Fruit fly (Drosophila melanogaster) whole organism, embryonic: ENCODE data around the gene CG45218.

Source experiments
- Asciz ChIP-seq: fragments of 200-800 bp; sonication (Bioruptor generic); optimal IDR thresholded peaks from 2 replicates; lab custom pipeline; 2017; ENCODE audit warnings: missing biosample characterization, mild to moderate bottlenecking, missing genetic modification characterization, missing genetic modification reagents
- Blimp-1 ChIP-seq: fragments of 200-800 bp; sonication (Bioruptor generic); optimal IDR thresholded peaks from 3 replicates; lab custom pipeline; 2018; ENCODE audit warnings: missing biosample characterization, missing genetic modification characterization, mild to moderate bottlenecking, moderate library complexity, missing genetic modification reagents
- Bteb2 ChIP-seq: fragments of 200-800 bp; sonication (Bioruptor generic); optimal IDR thresholded peaks from 2 replicates; lab custom pipeline; 2016; ENCODE audit warnings: missing biosample characterization, missing genetic modification characterization
- CG10274 ChIP-seq: fragments of 200-800 bp; sonication (Bioruptor generic); optimal IDR thresholded peaks from 3 replicates; lab custom pipeline; 2017; ENCODE audit warnings: missing biosample characterization, mild to moderate bottlenecking, missing genetic modification characterization
- CG10321 ChIP-seq: fragments of 200-800 bp; sonication (Bioruptor generic); IDR thresholded peaks from 2 replicates; pipeline ENCODE4 v1.3.6; 2022; ENCODE audit warnings: missing biosample characterization, missing genetic modification characterization
- CG10366 ChIP-seq: fragments of 200-800 bp; sonication (Bioruptor generic); IDR thresholded peaks from 2 replicates; pipeline ENCODE4 v1.3.6; 2022; ENCODE audit warnings: missing biosample characterization, missing genetic modification characterization
- CG10979 ChIP-seq: fragments of 200-800 bp; sonication (Bioruptor generic); optimal IDR thresholded peaks from 2 replicates; lab custom pipeline; 2018; ENCODE audit warnings: missing biosample characterization, mild to moderate bottlenecking, missing genetic modification characterization, moderate library complexity
- CG15073 ChIP-seq: fragments of 200-800 bp; sonication (Bioruptor generic); optimal IDR thresholded peaks from 2 replicates; lab custom pipeline; 2016; ENCODE audit warnings: missing biosample characterization, missing genetic modification characterization
- CG15269 ChIP-seq: fragments of 200-800 bp; sonication (Bioruptor generic); optimal IDR thresholded peaks from 2 replicates; lab custom pipeline; 2018; ENCODE audit warnings: missing biosample characterization, mild to moderate bottlenecking, missing genetic modification characterization, moderate library complexity
- CG1832 ChIP-seq: fragments of 200-800 bp; sonication (Bioruptor generic); optimal IDR thresholded peaks from 2 replicates; lab custom pipeline; 2017; ENCODE audit warnings: missing biosample characterization, mild to moderate bottlenecking, missing genetic modification characterization, inconsistent platforms
- CG3995 ChIP-seq: fragments of 200-800 bp; sonication (Bioruptor generic); optimal IDR thresholded peaks from 3 replicates; lab custom pipeline; 2016; ENCODE audit warnings: missing biosample characterization, missing genetic modification characterization
- CG7839 ChIP-seq: fragments of 200-800 bp; sonication (Bioruptor generic); optimal IDR thresholded peaks from 3 replicates; lab custom pipeline; 2018; ENCODE audit warnings: missing biosample characterization, mild to moderate bottlenecking, missing genetic modification characterization, moderate library complexity
- CG8089 ChIP-seq: fragments of 200-800 bp; sonication (Bioruptor generic); optimal IDR thresholded peaks from 3 replicates; lab custom pipeline; 2016; ENCODE audit warnings: missing biosample characterization, missing genetic modification characterization
- CG8388 ChIP-seq: fragments of 200-800 bp; sonication (Bioruptor generic); optimal IDR thresholded peaks from 2 replicates; lab custom pipeline; 2019; ENCODE audit warnings: missing biosample characterization, mild to moderate bottlenecking, missing genetic modification characterization, moderate library complexity
- CG9437 ChIP-seq: fragments of 200-800 bp; sonication (Bioruptor generic); optimal IDR thresholded peaks from 2 replicates; lab custom pipeline; 2018; ENCODE audit warnings: missing biosample characterization, mild to moderate bottlenecking, missing genetic modification characterization
- CkIIα-i1 ChIP-seq: fragments of 200-800 bp; sonication (Bioruptor generic); IDR thresholded peaks from 2 replicates; pipeline ENCODE4 v1.3.6; 2022; ENCODE audit warnings: missing biosample characterization, missing genetic modification characterization
- Dek ChIP-seq: fragments of 200-800 bp; sonication (Bioruptor generic); optimal IDR thresholded peaks from 3 replicates; lab custom pipeline; 2019; ENCODE audit warnings: missing biosample characterization, mild to moderate bottlenecking, missing genetic modification characterization, moderate library complexity
- Dll ChIP-seq: fragments of 200-800 bp; sonication (Bioruptor generic); IDR thresholded peaks from 4 replicates; pipeline ENCODE4 v1.3.6; 2022; ENCODE audit warnings: missing biosample characterization, missing genetic modification characterization; ENCODE audit not compliant: partially characterized antibody
- Hr39 ChIP-seq: fragments of >200 bp; optimal IDR thresholded peaks from 2 replicates; lab custom pipeline; 2017
- Hr51 ChIP-seq, 2 experiments: fragments of 200-800 bp; sonication (Bioruptor generic); optimal IDR thresholded peaks; 2 replicates in 1 of 2; 3 replicates in 1 of 2; lab custom pipeline; 2016 to 2018; ENCODE audit warnings: missing biosample characterization in 2 of 2, missing genetic modification characterization in 2 of 2, mild to moderate bottlenecking in 1 of 2, moderate library complexity in 1 of 2
- Med ChIP-seq: fragments of 200-800 bp; sonication (Bioruptor generic); peaks from one replicate; lab custom pipeline; 2016; ENCODE audit warnings: missing biosample characterization, missing genetic modification characterization, mild to moderate bottlenecking, inconsistent platforms, moderate library complexity
- Ravus ChIP-seq: fragments of 200-800 bp; sonication (Bioruptor generic); IDR thresholded peaks from 2 replicates; pipeline ENCODE4 v1.3.6; 2022; ENCODE audit warnings: missing biosample characterization, missing genetic modification characterization
- Xrp1 ChIP-seq: fragments of 200-800 bp; sonication (Bioruptor generic); IDR thresholded peaks from 2 replicates; pipeline ENCODE4 v1.3.6; 2022; ENCODE audit warnings: missing biosample characterization, missing genetic modification characterization
- YL-1 ChIP-seq: fragments of 200-800 bp; sonication (Bioruptor generic); optimal IDR thresholded peaks from 3 replicates; lab custom pipeline; 2017; ENCODE audit warnings: missing biosample characterization, mild to moderate bottlenecking, missing genetic modification characterization
- amos ChIP-seq: fragments of 200-800 bp; sonication (Bioruptor generic); IDR thresholded peaks from 2 replicates; pipeline ENCODE4 v1.3.6; 2022; ENCODE audit warnings: missing biosample characterization, missing genetic modification characterization; ENCODE audit not compliant: partially characterized antibody
- bab2 ChIP-seq: fragments of 200-800 bp; sonication (Bioruptor generic); optimal IDR thresholded peaks from 2 replicates; lab custom pipeline; 2016; ENCODE audit warnings: missing biosample characterization, missing genetic modification characterization
- btn ChIP-seq: fragments of 200-800 bp; sonication (Bioruptor generic); optimal IDR thresholded peaks from 2 replicates; lab custom pipeline; 2016; ENCODE audit warnings: missing biosample characterization, missing genetic modification characterization
- cato ChIP-seq: fragments of 200-800 bp; sonication (Bioruptor generic); optimal IDR thresholded peaks from 2 replicates; lab custom pipeline; 2016; ENCODE audit warnings: missing biosample characterization, missing genetic modification characterization, borderline replicate concordance
- chn ChIP-seq: fragments of 200-800 bp; sonication (Bioruptor generic); optimal IDR thresholded peaks from 2 replicates; lab custom pipeline; 2016; ENCODE audit warnings: missing biosample characterization, missing genetic modification characterization
- crc ChIP-seq: fragments of 200-800 bp; sonication (Bioruptor generic); optimal IDR thresholded peaks from 2 replicates; lab custom pipeline; 2016; ENCODE audit warnings: missing biosample characterization, missing genetic modification characterization
- dan ChIP-seq: fragments of 200-800 bp; sonication (Bioruptor generic); IDR thresholded peaks from 2 replicates; pipeline ENCODE4 v1.3.6; 2022; ENCODE audit warnings: missing biosample characterization, missing genetic modification characterization
- danr ChIP-seq: fragments of 200-800 bp; sonication (Bioruptor generic); IDR thresholded peaks from 2 replicates; pipeline ENCODE4 v1.3.6; 2022; ENCODE audit warnings: missing biosample characterization, missing genetic modification characterization
- disco-r ChIP-seq: fragments of 200-800 bp; sonication (Bioruptor generic); optimal IDR thresholded peaks from 2 replicates; lab custom pipeline; 2016; ENCODE audit warnings: missing biosample characterization, missing genetic modification characterization
- eyg ChIP-seq: fragments of 200-800 bp; sonication (Bioruptor generic); optimal IDR thresholded peaks from 3 replicates; lab custom pipeline; 2016; ENCODE audit warnings: missing biosample characterization, missing genetic modification characterization
- fd64A ChIP-seq: fragments of 200-800 bp; sonication (Bioruptor generic); optimal IDR thresholded peaks from 3 replicates; lab custom pipeline; 2018; ENCODE audit warnings: missing biosample characterization, mild to moderate bottlenecking, missing genetic modification characterization
- gcm2 ChIP-seq: fragments of 200-800 bp; sonication (Bioruptor generic); optimal IDR thresholded peaks from 2 replicates; lab custom pipeline; 2016; ENCODE audit warnings: missing biosample characterization, missing genetic modification characterization
- gsb ChIP-seq: fragments of 200-800 bp; sonication (Bioruptor generic); IDR thresholded peaks from 2 replicates; pipeline ENCODE4 v1.3.6; 2022; ENCODE audit warnings: missing biosample characterization, missing genetic modification characterization
- ken ChIP-seq: fragments of 200-800 bp; sonication (Bioruptor generic); IDR thresholded peaks from 3 replicates; pipeline ENCODE4 v1.3.6; 2022; ENCODE audit warnings: missing biosample characterization, missing genetic modification characterization
- maf-S ChIP-seq: fragments of 200-800 bp; sonication (Bioruptor generic); optimal IDR thresholded peaks from 2 replicates; lab custom pipeline; 2016; ENCODE audit warnings: missing biosample characterization, missing genetic modification characterization
- oc ChIP-seq: fragments of 200-800 bp; sonication (Bioruptor generic); optimal IDR thresholded peaks from 2 replicates; lab custom pipeline; 2018; ENCODE audit warnings: missing biosample characterization, mild to moderate bottlenecking, missing genetic modification characterization, moderate library complexity
- prd ChIP-seq, 3 experiments: fragments of >200 bp in 2 of 3; fragments of 200-800 bp in 1 of 3; sonication (Bioruptor generic) in 1 of 3; optimal IDR thresholded peaks in 2 of 3; IDR thresholded peaks in 1 of 3; 2 replicates in 2 of 3; 3 replicates in 1 of 3; pipeline versions ENCODE4 v1.3.6 to Lab custom; 2017 to 2022; ENCODE audit warnings: missing biosample characterization in 1 of 3, missing genetic modification characterization in 1 of 3
- repo ChIP-seq: fragments of 200-800 bp; sonication (Bioruptor generic); optimal IDR thresholded peaks from 2 replicates; lab custom pipeline; 2016; ENCODE audit warnings: missing biosample characterization, missing genetic modification characterization
- run ChIP-seq: fragments of 200-800 bp; sonication (Bioruptor generic); optimal IDR thresholded peaks from 3 replicates; lab custom pipeline; 2018; ENCODE audit warnings: missing biosample characterization, mild to moderate bottlenecking, missing genetic modification characterization
- sima ChIP-seq: fragments of 200-800 bp; sonication (Bioruptor generic); optimal IDR thresholded peaks from 2 replicates; lab custom pipeline; 2016; ENCODE audit warnings: missing biosample characterization, missing genetic modification characterization
- sqz ChIP-seq: fragments of 200-800 bp; sonication (Bioruptor generic); optimal IDR thresholded peaks from 3 replicates; lab custom pipeline; 2018; ENCODE audit warnings: missing biosample characterization, mild to moderate bottlenecking, missing genetic modification characterization
- stwl ChIP-seq: fragments of 200-800 bp; sonication (Bioruptor generic); optimal IDR thresholded peaks from 3 replicates; lab custom pipeline; 2018; ENCODE audit warnings: missing biosample characterization, mild to moderate bottlenecking, missing genetic modification characterization, moderate library complexity
- tup ChIP-seq: fragments of 200-800 bp; sonication (Bioruptor generic); optimal IDR thresholded peaks from 2 replicates; lab custom pipeline; 2016; ENCODE audit warnings: missing biosample characterization, mild to moderate bottlenecking, missing genetic modification characterization, moderate library complexity
- vnd ChIP-seq: fragments of 200-800 bp; sonication (Bioruptor generic); IDR thresholded peaks from 3 replicates; pipeline ENCODE4 v1.3.6; 2022; ENCODE audit warnings: missing biosample characterization, missing genetic modification characterization; ENCODE audit not compliant: partially characterized antibody

Gene CG45218

DNA sequence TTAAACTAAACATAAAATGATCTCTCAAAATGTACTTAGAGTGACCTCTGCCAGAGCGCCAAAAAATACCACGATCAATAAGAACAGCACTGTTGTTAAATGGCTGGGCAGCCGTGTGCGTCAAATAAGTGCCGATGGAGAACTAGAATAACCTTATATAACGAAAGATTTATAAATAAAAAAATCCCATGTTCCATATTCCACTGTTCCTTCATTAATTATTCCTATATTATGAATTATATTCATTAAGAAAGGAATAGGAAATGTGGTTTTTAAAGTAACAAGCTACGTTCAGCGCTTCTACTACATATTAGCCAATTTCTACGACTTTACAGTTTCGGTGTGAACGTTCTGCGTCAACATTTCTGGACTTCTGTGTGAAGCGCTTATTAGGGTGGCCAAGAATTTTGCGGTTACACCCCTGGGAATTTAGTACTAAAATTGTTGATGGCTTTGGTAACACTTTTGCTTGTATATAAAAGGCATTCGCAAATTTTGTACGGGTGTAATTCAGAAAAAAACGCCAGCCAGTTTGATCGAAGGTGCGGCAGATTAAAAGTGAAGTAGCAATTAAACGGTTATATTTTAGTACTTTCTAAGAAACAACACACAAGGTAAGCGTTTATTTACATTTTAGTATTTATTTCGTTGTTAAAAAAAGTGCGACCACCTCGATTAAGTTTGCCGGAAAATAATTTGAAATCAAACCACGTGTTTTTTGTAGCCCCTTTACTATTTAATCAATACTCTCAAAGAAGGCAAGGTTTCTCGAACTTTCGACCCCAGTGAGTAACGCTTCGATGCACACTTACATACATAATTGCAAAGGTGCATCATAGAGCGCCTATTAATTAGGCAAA lies 48.2 kb downstream of the CG45218 start, which contains the start of the genes tefu and Hsc70-4 (continued):
- TF ChIP-seq gsb: 0 out of 2 replicates have a peak, but pooled peaks have one; percentile 43
- no peak for TF ChIP-seq CG1832 (GFP tag; lab: Kevin White, UChicago)
- TF ChIP-seq Blimp-1 (GFP tag; lab: Kevin White, UChicago): no peak
- peak; percentile 75 for TF ChIP-seq Dek (tag; lab: Kevin White, UChicago)
- TF ChIP-seq btn (GFP tag; lab: Kevin White, UChicago): no peak
- peak; percentile 76 for TF ChIP-seq maf-S (GFP tag; lab: Kevin White, UChicago)
- TF ChIP-seq Ravus (GFP tag; lab: Robert Waterston, UW): peak; percentile 43
- TF ChIP-seq dan (GFP tag; lab: Robert Waterston, UW): 0 out of 2 replicates have a peak, but pooled peaks have one; percentile 44
- TF ChIP-seq eyg: no peak
- TF ChIP-seq amos: peak; percentile 51; the same call in 1 of the 2 replicates
- TF ChIP-seq Med: peak; percentile 94
- peak; percentile 50 for TF ChIP-seq CG8388 (GFP tag; lab: Kevin White, UChicago)
- TF ChIP-seq gcm2 (GFP tag; lab: Kevin White, UChicago): peak; percentile 46
- peak; percentile 70 for TF ChIP-seq Xrp1 (GFP tag; lab: Robert Waterston, UW)
- TF ChIP-seq danr: peak; percentile 70; the same call in 1 of the 2 replicates
- peak; percentile 76 for TF ChIP-seq CG7839 (tag; lab: Kevin White, UChicago)
- TF ChIP-seq CG10366 (GFP tag; lab: Robert Waterston, UW): peak; percentile 74
- TF ChIP-seq fd64A (GFP tag; lab: Kevin White, UChicago): no peak
- peak; percentile 70 for TF ChIP-seq stwl (tag; lab: Kevin White, UChicago)
- TF ChIP-seq CG3995 (GFP tag; lab: Kevin White, UChicago): peak; percentile 6
- TF ChIP-seq oc (tag; lab: Kevin White, UChicago): no peak
- TF ChIP-seq Bteb2 (GFP tag; lab: Kevin White, UChicago): peak; percentile 61
- no peak for TF ChIP-seq Dll (GFP tag; lab: Robert Waterston, UW)
- no peak for TF ChIP-seq Asciz (GFP tag; lab: Kevin White, UChicago)
- peak; percentile 95 for TF ChIP-seq sqz (GFP tag; lab: Kevin White, UChicago)
- TF ChIP-seq CG10321 (GFP tag; lab: Robert Waterston, UW): 0 out of 2 replicates have a peak, but pooled peaks have one; percentile 49
- peak; percentile 82 for TF ChIP-seq chn (GFP tag; lab: Kevin White, UChicago)
- peak; percentile 51 for TF ChIP-seq CG9437 (GFP tag; lab: Kevin White, UChicago)
- TF ChIP-seq CG10979 (tag; lab: Kevin White, UChicago): peak; percentile 57
- TF ChIP-seq disco-r (GFP tag; lab: Kevin White, UChicago): no peak
- TF ChIP-seq YL-1 (GFP tag; lab: Kevin White, UChicago): peak; percentile 44
- TF ChIP-seq CkIIα-i1 (GFP tag; lab: Robert Waterston, UW): no peak
- peak in 1 of 2 experiments; percentile 70 for TF ChIP-seq Hr51 (GFP tag; optimal IDR thresholded peaks at IDR 0.05; lab: Kevin White, UChicago)
- TF ChIP-seq vnd (GFP tag; lab: Robert Waterston, UW): no peak
- TF ChIP-seq ken (GFP tag; lab: Robert Waterston, UW): peak; percentile 81
- TF ChIP-seq run (tag; lab: Kevin White, UChicago): peak; percentile 79
- peak; percentile 50 for TF ChIP-seq tup
- peak; percentile 8 for TF ChIP-seq crc (GFP tag; lab: Kevin White, UChicago)
- TF ChIP-seq Hr39: no peak
- peak; percentile 53 for TF ChIP-seq CG8089 (GFP tag; lab: Kevin White, UChicago)
- TF ChIP-seq CG15073: no peak
- TF ChIP-seq prd (optimal IDR thresholded peaks at IDR 0.05; lab: Kevin White, UChicago): no peak
- TF ChIP-seq prd (GFP tag; IDR thresholded peaks at IDR 0.05; lab: Robert Waterston, UW): peak; percentile 88
- no peak for TF ChIP-seq repo (GFP tag; lab: Kevin White, UChicago)
- peak; percentile 0 for TF ChIP-seq CG15269
- peak; percentile 23 for TF ChIP-seq CG10274 (GFP tag; lab: Kevin White, UChicago)
- peak; percentile 12 for TF ChIP-seq sima (GFP tag; lab: Kevin White, UChicago)
- TF ChIP-seq cato (GFP tag; lab: Kevin White, UChicago): peak; percentile 37
- peak; percentile 55 for TF ChIP-seq bab2 (GFP tag; lab: Kevin White, UChicago)
